Fruit fly (Drosophila melanogaster) whole organism: ENCODE results near the gene CG9953.

Source experiments
- CG8478 ChIP-seq: fragments of >200 bp; optimal IDR thresholded peaks from 2 replicates; lab custom pipeline; 2018; ENCODE audit warnings: inconsistent platforms
- EcR ChIP-seq, 2 experiments: fragments of >200 bp; optimal IDR thresholded peaks; 2 replicates each; lab custom pipeline; 2017; ENCODE audit warnings: missing biosample characterization in 2 of 2, missing genetic modification characterization in 2 of 2, missing genetic modification reagents in 2 of 2
- pan ChIP-seq: fragments of >200 bp; optimal IDR thresholded peaks from 2 replicates; lab custom pipeline; 2017
- psq ChIP-seq: fragments of >200 bp; optimal IDR thresholded peaks from 2 replicates; lab custom pipeline; 2017
- usp ChIP-seq: fragments of >200 bp; optimal IDR thresholded peaks from 2 replicates; lab custom pipeline; 2017; ENCODE audit warnings: missing biosample characterization, missing genetic modification characterization, mixed read lengths

DNA sequence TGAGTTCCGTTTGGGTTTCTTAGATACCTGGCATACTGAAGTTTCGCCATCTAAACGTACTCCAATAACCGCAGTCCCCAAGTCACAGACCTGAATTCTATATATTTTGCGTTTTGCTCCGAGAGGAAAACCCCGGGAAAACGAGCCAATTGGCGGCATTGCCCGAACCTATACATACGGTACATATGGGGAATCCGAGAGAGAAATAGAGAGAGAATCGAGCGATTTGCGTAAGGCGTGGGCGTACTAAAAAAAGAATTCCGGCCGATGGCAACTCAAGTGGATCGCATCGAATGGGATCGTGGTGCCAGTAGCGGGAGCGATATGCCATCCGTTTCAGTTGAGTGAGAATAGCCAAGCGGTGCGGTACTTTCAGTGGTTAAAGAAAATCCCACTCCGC, 20.8 kb downstream of the CG9953 start, which contains the start of gene bin:
- TF ChIP-seq psq (lab: Kevin White, UChicago) (no peak), CG8478 (no peak), EcR (GFP tag; optimal IDR thresholded peaks at IDR 0.05; lab: Kevin White, UChicago) (no peak), pan (lab: Kevin White, UChicago) (no peak), usp (GFP tag; lab: Kevin White, UChicago) (no peak)
